Worm (Caenorhabditis elegans) whole organism, L4 larva: Measurements from ENCODE around the gene mltn-5.

Experiments
- daf-12 ChIP-seq: fragments of 150-350 bp; optimal IDR thresholded peaks from 2 replicates; lab custom pipeline; 2014; ENCODE audit warnings: missing biosample characterization, missing genetic modification reagents, missing genetic modification characterization
- hlh-30 ChIP-seq: sonication (generic microtip); optimal IDR thresholded peaks from 2 replicates; lab custom pipeline; 2017; ENCODE audit warnings: antibody characterized with exemption, mild to moderate bottlenecking, missing genetic modification characterization, missing compliant biosample characterization; ENCODE audit not compliant: insufficient read depth
- lir-3 ChIP-seq: sonication (generic microtip); optimal IDR thresholded peaks from 2 replicates; lab custom pipeline; 2016; ENCODE audit warnings: mild to moderate bottlenecking, missing genetic modification characterization, missing compliant biosample characterization
- lsy-2 ChIP-seq, 2 experiments: fragments of 150-350 bp in 1 of 2; sonication (generic microtip) in 1 of 2; optimal IDR thresholded peaks; 2 replicates each; lab custom pipeline; 2014 to 2017; ENCODE audit warnings: missing biosample characterization in 2 of 2, missing genetic modification characterization in 2 of 2
- mdl-1 ChIP-seq, 2 experiments: fragments of 150-350 bp in 1 of 2; sonication (generic microtip) in 1 of 2; optimal IDR thresholded peaks; 2 replicates each; lab custom pipeline; 2014 to 2017; ENCODE audit warnings: missing biosample characterization in 2 of 2, missing genetic modification characterization in 2 of 2
- nhr-28 ChIP-seq: fragments of 150-350 bp; optimal IDR thresholded peaks from 2 replicates; lab custom pipeline; 2014; ENCODE audit warnings: missing biosample characterization, missing genetic modification characterization
- nhr-77 ChIP-seq: fragments of 150-350 bp; optimal IDR thresholded peaks from 2 replicates; lab custom pipeline; 2014; ENCODE audit warnings: missing biosample characterization, missing genetic modification characterization
- sdz-12 ChIP-seq: fragments of 200-800 bp; sonication (Bioruptor generic); optimal IDR thresholded peaks from 2 replicates; lab custom pipeline; 2018; ENCODE audit warnings: mild to moderate bottlenecking, missing genetic modification characterization, missing compliant biosample characterization
- skn-1 ChIP-seq: fragments of 150-350 bp; optimal IDR thresholded peaks from 2 replicates; lab custom pipeline; 2014; ENCODE audit warnings: missing biosample characterization, missing genetic modification characterization
- tag-97 ChIP-seq: fragments of 200-800 bp; sonication (Bioruptor generic); IDR thresholded peaks from 2 replicates; pipeline ENCODE4 v1.3.6; 2022; ENCODE audit warnings: missing genetic modification characterization, missing compliant biosample characterization
- unc-130 ChIP-seq: sonication (generic microtip); optimal IDR thresholded peaks from 2 replicates; lab custom pipeline; 2016; ENCODE audit warnings: missing genetic modification reagents, missing genetic modification characterization, missing compliant biosample characterization
- vab-7 ChIP-seq: fragments of 200-800 bp; sonication (Bioruptor generic); IDR thresholded peaks from 2 replicates; pipeline ENCODE4 v1.3.6; 2022; ENCODE audit warnings: missing genetic modification reagents, missing genetic modification characterization, missing compliant biosample characterization
- zag-1 ChIP-seq: fragments of 150-350 bp; optimal IDR thresholded peaks from 2 replicates; lab custom pipeline; 2014; ENCODE audit warnings: missing biosample characterization, missing genetic modification characterization
- zip-11 ChIP-seq: fragments of 200-800 bp; sonication (Bioruptor generic); IDR thresholded peaks from 2 replicates; pipeline ENCODE4 v1.3.6; 2022; ENCODE audit warnings: missing genetic modification characterization, missing compliant biosample characterization

DNA sequence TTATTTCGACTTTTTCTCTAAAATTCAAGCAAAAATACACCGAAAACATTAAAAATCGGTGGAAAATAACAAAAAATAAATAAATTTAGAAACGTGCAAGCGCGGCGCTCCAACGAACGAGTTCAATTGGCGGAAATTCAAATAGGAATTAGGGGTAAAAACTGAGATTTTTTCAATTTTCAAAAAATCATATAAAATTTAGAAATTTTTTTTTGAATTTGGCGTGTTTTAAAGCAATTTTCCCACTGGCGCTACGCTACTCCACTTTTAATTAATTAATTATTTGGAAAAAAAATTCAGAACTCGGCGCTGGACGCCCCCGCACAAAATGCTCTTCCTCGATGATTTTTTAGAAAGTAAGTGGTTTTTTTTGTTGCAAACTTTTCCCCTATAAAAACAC, 49.3 kb upstream of the mltn-5 start, which contains the start of gene ing-3:
- no peak for TF ChIP-seq vab-7 (GFP tag; lab: Robert Waterston, UW)
- no peak for TF ChIP-seq nhr-28
- no peak for TF ChIP-seq unc-130 (GFP tag; lab: Kevin White, UChicago)
- no peak for TF ChIP-seq sdz-12 (GFP tag; lab: Kevin White, UChicago)
- no peak for TF ChIP-seq zip-11 (GFP tag; lab: Robert Waterston, UW)
- no peak for TF ChIP-seq lsy-2 (tag; optimal IDR thresholded peaks at IDR 0.05; lab: Kevin White, UChicago)
- no peak for TF ChIP-seq skn-1 (tag; lab: Kevin White, UChicago)
- TF ChIP-seq mdl-1 (tag; optimal IDR thresholded peaks at IDR 0.05; lab: Kevin White, UChicago): no peak
- TF ChIP-seq tag-97 (GFP tag; lab: Robert Waterston, UW): no peak
- no peak for TF ChIP-seq daf-12
- TF ChIP-seq zag-1 (tag; lab: Kevin White, UChicago): no peak
- TF ChIP-seq nhr-77 (tag; lab: Kevin White, UChicago): no peak
- TF ChIP-seq hlh-30 (tag; lab: Kevin White, UChicago): no peak
- TF ChIP-seq lir-3 (tag; lab: Kevin White, UChicago): no peak
